Fruit fly (Drosophila melanogaster) whole organism, embryonic: ENCODE data around the gene CG10337.

ENCODE experiments used
- Atf-2 ChIP-seq: fragments of 200-800 bp; sonication (Bioruptor generic); optimal IDR thresholded peaks from 2 replicates; lab custom pipeline; 2016; ENCODE audit warnings: missing biosample characterization, missing genetic modification characterization
- Atf3 ChIP-seq: fragments of 200-800 bp; sonication (Bioruptor generic); optimal IDR thresholded peaks from 3 replicates; lab custom pipeline; 2016; ENCODE audit warnings: missing biosample characterization, missing genetic modification characterization
- BtbVII ChIP-seq: fragments of 200-800 bp; sonication (Bioruptor generic); optimal IDR thresholded peaks from 3 replicates; lab custom pipeline; 2017; ENCODE audit warnings: missing biosample characterization, mild to moderate bottlenecking, missing genetic modification characterization
- C15 ChIP-seq: fragments of 200-800 bp; sonication (Bioruptor generic); IDR thresholded peaks from 3 replicates; pipeline ENCODE4 v1.3.6; 2022; ENCODE audit warnings: missing biosample characterization, missing genetic modification characterization
- CG10274 ChIP-seq: fragments of 200-800 bp; sonication (Bioruptor generic); optimal IDR thresholded peaks from 3 replicates; lab custom pipeline; 2017; ENCODE audit warnings: missing biosample characterization, mild to moderate bottlenecking, missing genetic modification characterization
- CG10431 ChIP-seq: fragments of 200-800 bp; sonication (Bioruptor generic); optimal IDR thresholded peaks from 3 replicates; lab custom pipeline; 2018; ENCODE audit warnings: missing biosample characterization, mild to moderate bottlenecking, missing genetic modification characterization
- CG11723 ChIP-seq: fragments of 200-800 bp; sonication (Bioruptor generic); optimal IDR thresholded peaks from 2 replicates; lab custom pipeline; 2017; ENCODE audit warnings: missing biosample characterization, mild to moderate bottlenecking, missing genetic modification characterization
- CG14667 ChIP-seq: fragments of 200-800 bp; sonication (Bioruptor generic); IDR thresholded peaks from 2 replicates; pipeline ENCODE4 v1.3.6; 2022; ENCODE audit warnings: missing biosample characterization, missing genetic modification characterization
- CG15073 ChIP-seq: fragments of 200-800 bp; sonication (Bioruptor generic); optimal IDR thresholded peaks from 2 replicates; lab custom pipeline; 2016; ENCODE audit warnings: missing biosample characterization, missing genetic modification characterization
- CG15269 ChIP-seq: fragments of 200-800 bp; sonication (Bioruptor generic); optimal IDR thresholded peaks from 2 replicates; lab custom pipeline; 2018; ENCODE audit warnings: missing biosample characterization, mild to moderate bottlenecking, missing genetic modification characterization, moderate library complexity
- CG1647 ChIP-seq: fragments of 200-800 bp; sonication (Bioruptor generic); optimal IDR thresholded peaks from 3 replicates; lab custom pipeline; 2016; ENCODE audit warnings: missing biosample characterization, missing genetic modification characterization
- CG17385 ChIP-seq: fragments of 200-800 bp; sonication (Bioruptor generic); optimal IDR thresholded peaks from 3 replicates; lab custom pipeline; 2018; ENCODE audit warnings: missing biosample characterization, mild to moderate bottlenecking, missing genetic modification characterization
- CG18262 ChIP-seq: fragments of 200-800 bp; optimal IDR thresholded peaks from 3 replicates; lab custom pipeline; 2019; ENCODE audit warnings: missing biosample characterization, mild to moderate bottlenecking, missing genetic modification characterization, moderate library complexity
- CG2202 ChIP-seq: fragments of 200-800 bp; sonication (Bioruptor generic); optimal IDR thresholded peaks from 2 replicates; lab custom pipeline; 2018; ENCODE audit warnings: missing biosample characterization, mild to moderate bottlenecking, missing genetic modification characterization
- CG34224 ChIP-seq: fragments of 200-800 bp; sonication (Bioruptor generic); IDR thresholded peaks from 3 replicates; pipeline ENCODE4 v1.3.6; 2022; ENCODE audit warnings: missing biosample characterization, missing genetic modification characterization; ENCODE audit not compliant: partially characterized antibody
- CG6791 ChIP-seq: fragments of 200-800 bp; sonication (Bioruptor generic); IDR thresholded peaks from 3 replicates; pipeline ENCODE4 v1.3.6; 2022; ENCODE audit warnings: missing biosample characterization, missing genetic modification characterization; ENCODE audit not compliant: partially characterized antibody
- CG7556 ChIP-seq: fragments of 200-800 bp; sonication (Bioruptor generic); optimal IDR thresholded peaks from 2 replicates; lab custom pipeline; 2017; ENCODE audit warnings: missing biosample characterization, mild to moderate bottlenecking, missing genetic modification characterization
- CG9727 ChIP-seq: fragments of 200-800 bp; sonication (Bioruptor generic); optimal IDR thresholded peaks from 3 replicates; lab custom pipeline; 2017; ENCODE audit warnings: missing biosample characterization, mild to moderate bottlenecking, missing genetic modification characterization
- CG9817 ChIP-seq: fragments of 200-800 bp; sonication (Bioruptor generic); optimal IDR thresholded peaks from 2 replicates; lab custom pipeline; 2018; ENCODE audit warnings: missing biosample characterization, mild to moderate bottlenecking, missing genetic modification characterization, moderate library complexity
- Dad ChIP-seq: fragments of 200-800 bp; sonication (Bioruptor generic); optimal IDR thresholded peaks from 3 replicates; lab custom pipeline; 2016; ENCODE audit warnings: missing biosample characterization, missing genetic modification characterization
- Dfd ChIP-seq, 2 experiments: fragments of >200 bp; optimal IDR thresholded peaks; 2 replicates each; lab custom pipeline; 2017; ENCODE audit warnings: missing biosample characterization in 2 of 2, missing genetic modification characterization in 2 of 2
- Dip3 ChIP-seq: fragments of 200-800 bp; sonication (Bioruptor generic); optimal IDR thresholded peaks from 3 replicates; lab custom pipeline; 2016; ENCODE audit warnings: missing biosample characterization, missing genetic modification characterization
- Doc2 ChIP-seq: fragments of 200-800 bp; sonication (Bioruptor generic); IDR thresholded peaks from 2 replicates; pipeline ENCODE4 v1.3.6; 2022; ENCODE audit warnings: missing biosample characterization, missing genetic modification characterization
- Gug ChIP-seq: fragments of 200-800 bp; sonication (Bioruptor generic); IDR thresholded peaks from 4 replicates; pipeline ENCODE4 v1.3.6; 2022; ENCODE audit warnings: missing biosample characterization, missing genetic modification characterization
- HLH54F ChIP-seq: fragments of 200-800 bp; sonication (Bioruptor generic); optimal IDR thresholded peaks from 3 replicates; lab custom pipeline; 2016; ENCODE audit warnings: missing biosample characterization, missing genetic modification characterization
- Hey ChIP-seq: fragments of 200-800 bp; sonication (Bioruptor generic); optimal IDR thresholded peaks from 3 replicates; lab custom pipeline; 2018; ENCODE audit warnings: missing biosample characterization, mild to moderate bottlenecking, missing genetic modification characterization
- Hr39 ChIP-seq: fragments of >200 bp; optimal IDR thresholded peaks from 2 replicates; lab custom pipeline; 2017
- Hr78 ChIP-seq, 2 experiments: fragments of 200-800 bp in 1 of 2; fragments of >200 bp in 1 of 2; sonication (Bioruptor generic) in 1 of 2; optimal IDR thresholded peaks; 2 replicates each; lab custom pipeline; 2017 to 2019; ENCODE audit warnings: missing biosample characterization in 2 of 2, missing genetic modification characterization in 2 of 2, mild to moderate bottlenecking in 1 of 2, moderate library complexity in 1 of 2
- Lpt ChIP-seq: fragments of >200 bp; optimal IDR thresholded peaks from 2 replicates; lab custom pipeline; 2018; ENCODE audit warnings: missing biosample characterization, missing genetic modification characterization
- Mrtf ChIP-seq: fragments of 200-800 bp; sonication (Bioruptor generic); IDR thresholded peaks from 3 replicates; pipeline ENCODE4 v1.3.6; 2022; ENCODE audit warnings: missing biosample characterization, missing genetic modification characterization
- Nf-YC ChIP-seq: fragments of 200-800 bp; optimal IDR thresholded peaks from 3 replicates; lab custom pipeline; 2019; ENCODE audit warnings: missing biosample characterization, mild to moderate bottlenecking, missing genetic modification characterization, moderate library complexity
- Opbp ChIP-seq: fragments of 200-800 bp; sonication (Bioruptor generic); IDR thresholded peaks from 3 replicates; pipeline ENCODE4 v1.3.6; 2022; ENCODE audit warnings: missing biosample characterization, missing genetic modification characterization; ENCODE audit not compliant: partially characterized antibody
- Pdp1 ChIP-seq, 2 experiments: fragments of 200-800 bp; sonication (Bioruptor generic); optimal IDR thresholded peaks; 3 replicates each; lab custom pipeline; 2016; ENCODE audit warnings: missing biosample characterization in 2 of 2, missing genetic modification characterization in 2 of 2, mild to moderate bottlenecking in 1 of 2, moderate library complexity in 1 of 2
- Poxn ChIP-seq: fragments of 200-800 bp; sonication (Bioruptor generic); IDR thresholded peaks from 2 replicates; pipeline ENCODE4 v1.3.6; 2022; ENCODE audit warnings: missing biosample characterization, missing genetic modification characterization
- aop ChIP-seq: fragments of 200-800 bp; sonication (Bioruptor generic); IDR thresholded peaks from 2 replicates; pipeline ENCODE4 v1.3.6; 2022; ENCODE audit warnings: missing biosample characterization, missing genetic modification characterization
- bbx ChIP-seq: fragments of 200-800 bp; sonication (Bioruptor generic); IDR thresholded peaks from 2 replicates; pipeline ENCODE4 v1.3.6; 2022; ENCODE audit warnings: missing biosample characterization, missing genetic modification characterization; ENCODE audit not compliant: partially characterized antibody
- btn ChIP-seq: fragments of 200-800 bp; sonication (Bioruptor generic); optimal IDR thresholded peaks from 2 replicates; lab custom pipeline; 2016; ENCODE audit warnings: missing biosample characterization, missing genetic modification characterization
- chm ChIP-seq: fragments of 200-800 bp; sonication (Bioruptor generic); IDR thresholded peaks from 2 replicates; pipeline ENCODE4 v1.3.6; 2022; ENCODE audit warnings: missing biosample characterization, missing genetic modification characterization
- crc ChIP-seq: fragments of 200-800 bp; sonication (Bioruptor generic); optimal IDR thresholded peaks from 2 replicates; lab custom pipeline; 2016; ENCODE audit warnings: missing biosample characterization, missing genetic modification characterization
- croc ChIP-seq: fragments of 200-800 bp; sonication (Bioruptor generic); conservative IDR thresholded peaks from 3 replicates; pipeline ENCODE4 v1.3.6; 2022; ENCODE audit warnings: missing biosample characterization, missing genetic modification characterization
- fru ChIP-seq: fragments of >200 bp; optimal IDR thresholded peaks from 2 replicates; lab custom pipeline; 2017
- insv ChIP-seq, 2 experiments: fragments of 200-800 bp; sonication (Bioruptor generic); optimal IDR thresholded peaks; 3 replicates each; lab custom pipeline; 2016 to 2018; ENCODE audit warnings: missing biosample characterization in 2 of 2, missing genetic modification characterization in 2 of 2
- nau ChIP-seq: fragments of 200-800 bp; sonication (Bioruptor generic); optimal IDR thresholded peaks from 3 replicates; lab custom pipeline; 2017; ENCODE audit warnings: missing biosample characterization, mild to moderate bottlenecking, missing genetic modification characterization, missing genetic modification reagents
- nerfin-1 ChIP-seq: fragments of 200-800 bp; sonication (Bioruptor generic); optimal IDR thresholded peaks from 3 replicates; lab custom pipeline; 2019; ENCODE audit warnings: missing biosample characterization, mild to moderate bottlenecking, missing genetic modification characterization, moderate library complexity
- row ChIP-seq: fragments of 200-800 bp; sonication (Bioruptor generic); IDR thresholded peaks from 3 replicates; pipeline ENCODE4 v1.3.6; 2022; ENCODE audit warnings: missing biosample characterization, missing genetic modification characterization
- sim ChIP-seq: fragments of 200-800 bp; sonication (Bioruptor generic); IDR thresholded peaks from 2 replicates; pipeline ENCODE4 v1.3.6; 2022; ENCODE audit warnings: missing biosample characterization, missing genetic modification characterization
- stc ChIP-seq: fragments of 200-800 bp; sonication (Bioruptor generic); IDR thresholded peaks from 2 replicates; pipeline ENCODE4 v1.3.6; 2022; ENCODE audit warnings: missing biosample characterization, missing genetic modification characterization
- unpg ChIP-seq: fragments of 200-800 bp; sonication (Bioruptor generic); optimal IDR thresholded peaks from 3 replicates; lab custom pipeline; 2018; ENCODE audit warnings: missing biosample characterization, mild to moderate bottlenecking, missing genetic modification characterization, moderate library complexity
- zen2 ChIP-seq: fragments of 200-800 bp; sonication (Bioruptor generic); IDR thresholded peaks from 3 replicates; pipeline ENCODE4 v1.3.6; 2022; ENCODE audit warnings: missing biosample characterization, missing genetic modification characterization; ENCODE audit not compliant: partially characterized antibody
- zfh2 ChIP-seq: fragments of 200-800 bp; sonication (Bioruptor generic); optimal IDR thresholded peaks from 2 replicates; lab custom pipeline; 2016; ENCODE audit warnings: missing biosample characterization, missing genetic modification characterization

The CG10337 gene

dm6 chr2L:19517154-19517814 is 29.5 kb downstream of the CG10337 start, which contains the start of gene Hasp (continued):
- TF ChIP-seq Poxn (GFP tag; lab: Robert Waterston, UW) = no peak
- TF ChIP-seq bbx (GFP tag; lab: Robert Waterston, UW) = peak; percentile 89
- no peak for TF ChIP-seq Hr39 (lab: Kevin White, UChicago)
- no peak for TF ChIP-seq zfh2
- TF ChIP-seq HLH54F (GFP tag; lab: Kevin White, UChicago) = no peak
- no peak for TF ChIP-seq CG14667 (GFP tag; lab: Robert Waterston, UW)
- no peak for TF ChIP-seq CG15073 (GFP tag; lab: Kevin White, UChicago)
- peak; percentile 16; the same call in 1 of the 3 replicates for TF ChIP-seq C15 (GFP tag; lab: Robert Waterston, UW)
- TF ChIP-seq crc (GFP tag; lab: Kevin White, UChicago) = no peak
- TF ChIP-seq row (GFP tag; lab: Robert Waterston, UW) = peak; percentile 77
- TF ChIP-seq Dip3 (GFP tag; lab: Kevin White, UChicago) = peak; percentile 28
- TF ChIP-seq CG10274 (GFP tag; lab: Kevin White, UChicago) = no peak
- TF ChIP-seq zen2 = peak; percentile 91
- no peak for TF ChIP-seq Dfd (GFP tag; optimal IDR thresholded peaks at IDR 0.05; lab: Kevin White, UChicago)
- TF ChIP-seq Lpt (GFP tag; lab: Kevin White, UChicago) = no peak
- TF ChIP-seq Doc2 (GFP tag; lab: Robert Waterston, UW) = no peak
- TF ChIP-seq CG9817 (tag; lab: Kevin White, UChicago) = no peak
- TF ChIP-seq btn (GFP tag; lab: Kevin White, UChicago) = no peak
- TF ChIP-seq Gug (GFP tag; lab: Robert Waterston, UW) = peak; percentile 45; the same call in 2 of the 4 replicates
- peak; percentile 40 for TF ChIP-seq nerfin-1 (tag; lab: Kevin White, UChicago)
- no peak for TF ChIP-seq aop (GFP tag; lab: Robert Waterston, UW)
- TF ChIP-seq CG15269 (tag; lab: Kevin White, UChicago) = no peak
- TF ChIP-seq Atf-2 (GFP tag; lab: Kevin White, UChicago) = no peak
- no peak for TF ChIP-seq Mrtf
- peak; percentile 29 for TF ChIP-seq CG17385
- no peak for TF ChIP-seq fru (lab: Kevin White, UChicago)
- peak; percentile 28 for TF ChIP-seq CG7556 (GFP tag; lab: Kevin White, UChicago)
- TF ChIP-seq Hr78 (GFP tag; optimal IDR thresholded peaks at IDR 0.05; lab: Kevin White, UChicago) = no peak
- peak; percentile 84; the same call in 2 of the 3 replicates for TF ChIP-seq Opbp
- TF ChIP-seq chm (GFP tag; lab: Robert Waterston, UW) = no peak; the same call in 1 of the 2 replicates
- no peak; the same call in 1 of the 2 replicates for TF ChIP-seq sim (GFP tag; lab: Robert Waterston, UW)
- no peak for TF ChIP-seq CG10431
- peak; percentile 51; the same call in 1 of the 2 replicates for TF ChIP-seq stc
- TF ChIP-seq unpg (GFP tag; lab: Kevin White, UChicago) = peak; percentile 66
- peak; percentile 83 for TF ChIP-seq CG6791 (GFP tag; lab: Robert Waterston, UW)
- peak; percentile 61 for TF ChIP-seq CG9727 (GFP tag; lab: Kevin White, UChicago)
- TF ChIP-seq croc (GFP tag; lab: Robert Waterston, UW) = no peak
- no peak for TF ChIP-seq Hey (tag; lab: Kevin White, UChicago)
- TF ChIP-seq Dad (GFP tag; lab: Kevin White, UChicago) = peak; percentile 18
- TF ChIP-seq CG1647 = peak; percentile 7
- peak; percentile 65 for TF ChIP-seq CG18262 (tag; lab: Kevin White, UChicago)
- TF ChIP-seq CG11723 (GFP tag; lab: Kevin White, UChicago) = peak; percentile 13
- no peak for TF ChIP-seq nau (GFP tag; lab: Kevin White, UChicago)
- TF ChIP-seq CG34224 (GFP tag; lab: Robert Waterston, UW) = peak; percentile 87
- no peak for TF ChIP-seq BtbVII (GFP tag; lab: Kevin White, UChicago)
- peak in 1 of 2 experiments; percentile 45 for TF ChIP-seq Pdp1 (GFP tag; optimal IDR thresholded peaks at IDR 0.05; lab: Kevin White, UChicago)
- no peak for TF ChIP-seq Atf3 (GFP tag; lab: Kevin White, UChicago)
- peak; percentile 22 for TF ChIP-seq CG2202
- no peak for TF ChIP-seq insv (GFP tag; optimal IDR thresholded peaks at IDR 0.05; lab: Kevin White, UChicago)
- TF ChIP-seq Nf-YC (tag; lab: Kevin White, UChicago) = peak; percentile 48
